Fruit fly (Drosophila melanogaster): ENCODE data around the gene CG31678.

CG31678 gene

dm6 chr2L:20656110-20656509, 19.6 kb downstream of the CG31678 start, which contains the start of the genes brun and CG2614 (continued):
- TF ChIP-seq CG14667 (GFP tag; IDR thresholded peaks at IDR 0.05), result peak; percentile 74
- TF ChIP-seq Poxn (GFP tag; IDR thresholded peaks at IDR 0.05), result peak; percentile 13; the same call in 1 of the 2 replicates
- TF ChIP-seq CG1832 (GFP tag; optimal IDR thresholded peaks at IDR 0.05), result no peak
- TF ChIP-seq CG31365 (tag; optimal IDR thresholded peaks at IDR 0.05), result no peak
- no peak for TF ChIP-seq Abd-B (GFP tag; optimal IDR thresholded peaks at IDR 0.05)
- TF ChIP-seq crp (GFP tag; optimal IDR thresholded peaks at IDR 0.05), result peak in 1 of 2 experiments; percentile 65
- TF ChIP-seq hkb (optimal IDR thresholded peaks at IDR 0.05), result no peak
- peak; percentile 56 for TF ChIP-seq hkb (GFP tag; IDR thresholded peaks at IDR 0.05)
- no peak for TF ChIP-seq Blimp-1 (GFP tag; optimal IDR thresholded peaks at IDR 0.05)
- no peak for TF ChIP-seq ham (GFP tag; IDR thresholded peaks at IDR 0.05)
- peak; percentile 55 for TF ChIP-seq stwl (tag; optimal IDR thresholded peaks at IDR 0.05)
- TF ChIP-seq gcm2 (GFP tag; optimal IDR thresholded peaks at IDR 0.05), result peak; percentile 32
- peak; percentile 39 for TF ChIP-seq cato (GFP tag; optimal IDR thresholded peaks at IDR 0.05; ENCODE audit: borderline replicate concordance)
- TF ChIP-seq her (GFP tag; optimal IDR thresholded peaks at IDR 0.05), result peak; percentile 5
- TF ChIP-seq Usf (GFP tag; optimal IDR thresholded peaks at IDR 0.05), result no peak
- TF ChIP-seq Hr78 (GFP tag; optimal IDR thresholded peaks at IDR 0.05), result no peak
- peak; percentile 71 for TF ChIP-seq CG11247 (GFP tag; IDR thresholded peaks at IDR 0.05)
- peak; percentile 79 for TF ChIP-seq Dip3 (GFP tag; optimal IDR thresholded peaks at IDR 0.05)
- no peak for TF ChIP-seq CG1529 (GFP tag; optimal IDR thresholded peaks at IDR 0.05)
- peak; percentile 65 for TF ChIP-seq CG7786 (GFP tag; optimal IDR thresholded peaks at IDR 0.05)
- peak; percentile 85 for TF ChIP-seq vnd (GFP tag; IDR thresholded peaks at IDR 0.05; ENCODE audit: partially characterized antibody)
- TF ChIP-seq CG32767 (GFP tag; IDR thresholded peaks at IDR 0.05), result peak; percentile 46; the same call in 1 of the 2 replicates
- TF ChIP-seq CG8388 (GFP tag; optimal IDR thresholded peaks at IDR 0.05), result no peak
- no peak for TF ChIP-seq toy (GFP tag; IDR thresholded peaks at IDR 0.05)
- no peak for TF ChIP-seq CG4707 (GFP tag; optimal IDR thresholded peaks at IDR 0.05)
- peak; percentile 79 for TF ChIP-seq dm (GFP tag; optimal IDR thresholded peaks at IDR 0.05)
- TF ChIP-seq fu2 (GFP tag; optimal IDR thresholded peaks at IDR 0.05), result peak; percentile 57
- TF ChIP-seq klu (GFP tag; IDR thresholded peaks at IDR 0.05), result peak; percentile 57; the same call in 1 of the 2 replicates
- TF ChIP-seq Mes4 (GFP tag; optimal IDR thresholded peaks at IDR 0.05), result peak; percentile 54
- peak; percentile 74 for TF ChIP-seq CG14014 (GFP tag; IDR thresholded peaks at IDR 0.05)
- TF ChIP-seq CG15269 (tag; optimal IDR thresholded peaks at IDR 0.05), result no peak
- TF ChIP-seq CG8281 (tag; optimal IDR thresholded peaks at IDR 0.05), result no peak
- no peak for TF ChIP-seq Deaf1 (tag; optimal IDR thresholded peaks at IDR 0.05)
- no peak for TF ChIP-seq pan (optimal IDR thresholded peaks at IDR 0.05)
- no peak for TF ChIP-seq pan (GFP tag; optimal IDR thresholded peaks at IDR 0.05 in 1 of 2, IDR thresholded peaks at IDR 0.05 in 1 of 2)
- TF ChIP-seq Ets97D (GFP tag; optimal IDR thresholded peaks at IDR 0.05), result peak; percentile 83
- TF ChIP-seq CG8765 (GFP tag; IDR thresholded peaks at IDR 0.05), result no peak
- TF ChIP-seq nerfin-1 (tag; optimal IDR thresholded peaks at IDR 0.05), result no peak
- no peak for TF ChIP-seq sqz (GFP tag; optimal IDR thresholded peaks at IDR 0.05)
- TF ChIP-seq eyg (GFP tag; optimal IDR thresholded peaks at IDR 0.05), result peak; percentile 41
- peak; percentile 61 for TF ChIP-seq CG30020 (tag; optimal IDR thresholded peaks at IDR 0.05)
- peak in 1 of 3 experiments; percentile 70 for TF ChIP-seq lola (GFP tag; optimal IDR thresholded peaks at IDR 0.05)
- TF ChIP-seq odd (GFP tag; optimal IDR thresholded peaks at IDR 0.05), result no peak
- no peak for TF ChIP-seq CG4424 (GFP tag; optimal IDR thresholded peaks at IDR 0.05)
- peak in 1 of 3 experiments; percentile 53 for TF ChIP-seq Stat92E (GFP tag; optimal IDR thresholded peaks at IDR 0.05)
- TF ChIP-seq mld (GFP tag; IDR thresholded peaks at IDR 0.05; ENCODE audit: partially characterized antibody), result no peak
- TF ChIP-seq CG33557 (GFP tag; optimal IDR thresholded peaks at IDR 0.05), result peak; percentile 15
- TF ChIP-seq CG14050 (GFP tag; IDR thresholded peaks at IDR 0.05), result peak; percentile 61; the same call in 1 of the 3 replicates
- no peak for TF ChIP-seq bigmax (GFP tag; optimal IDR thresholded peaks at IDR 0.05)
- TF ChIP-seq row (GFP tag; IDR thresholded peaks at IDR 0.05), result peak; percentile 96

All from whole organism, embryonic.